Worm (Caenorhabditis elegans): ENCODE data around the gene hrpl-1.

Gene hrpl-1

DNA sequence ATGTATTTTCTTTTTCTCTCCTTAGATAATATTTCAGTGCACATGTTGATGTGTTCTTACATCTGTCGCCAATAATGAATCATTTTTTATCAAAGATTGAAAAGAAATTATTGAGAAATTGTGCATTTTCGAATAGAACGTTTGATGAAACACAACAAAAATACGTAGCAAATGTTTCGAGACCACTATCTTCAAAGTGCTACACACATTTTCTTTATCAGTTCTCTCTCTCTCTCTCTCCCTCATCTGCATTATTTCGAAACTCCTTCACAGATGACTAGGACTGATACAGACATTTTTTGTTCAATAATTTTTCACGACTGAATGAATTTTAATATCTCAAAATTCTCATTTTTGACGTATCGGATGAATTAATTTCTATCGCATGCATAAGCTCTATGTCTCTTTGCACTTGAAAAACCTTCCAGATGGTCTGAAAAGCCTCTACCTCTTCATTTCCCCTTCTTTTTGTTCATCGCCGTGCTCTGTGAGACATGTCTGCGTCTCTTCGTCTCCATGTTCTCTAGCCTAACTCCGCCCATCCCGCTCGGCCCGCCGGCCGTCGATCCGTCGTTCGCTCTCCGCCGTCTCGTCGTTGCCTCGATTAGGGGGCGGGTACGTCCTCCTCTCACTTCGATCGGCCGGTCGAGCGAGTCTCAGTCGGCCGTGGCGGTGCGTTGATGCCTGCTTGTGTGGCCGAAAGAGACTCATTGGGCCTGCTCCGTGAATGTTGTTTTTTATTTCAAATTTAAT lies 44.9 kb downstream of the hrpl-1 start:
- TF ChIP-seq unc-62 (GFP tag; optimal IDR thresholded peaks at IDR 0.05) = no peak
